Worm (Caenorhabditis elegans) whole organism, late embryonic: ENCODE measurements around the gene nlp-9.

Source experiments
- C08G9.2 ChIP-seq: sonication (generic microtip); optimal IDR thresholded peaks from 2 replicates; lab custom pipeline; 2016; ENCODE audit warnings: mild to moderate bottlenecking, missing genetic modification characterization, moderate library complexity, missing compliant biosample characterization
- C38D4.7 ChIP-seq: fragments of 200-800 bp; sonication (Bioruptor generic); optimal IDR thresholded peaks from 2 replicates; lab custom pipeline; 2018; ENCODE audit warnings: mild to moderate bottlenecking, missing genetic modification characterization, moderate library complexity, missing compliant biosample characterization
- F13H6.1 ChIP-seq: sonication (generic microtip); optimal IDR thresholded peaks from 2 replicates; lab custom pipeline; 2016; ENCODE audit warnings: missing genetic modification characterization, missing compliant biosample characterization
- K02D7.2 ChIP-seq: sonication (generic microtip); optimal IDR thresholded peaks from 2 replicates; lab custom pipeline; 2017; ENCODE audit warnings: mild to moderate bottlenecking, missing genetic modification characterization, missing compliant biosample characterization
- T23F11.4 ChIP-seq: fragments of 200-800 bp; sonication (Bioruptor generic); optimal IDR thresholded peaks from 2 replicates; lab custom pipeline; 2018; ENCODE audit warnings: mild to moderate bottlenecking, missing genetic modification characterization, missing compliant biosample characterization
- ahr-1 ChIP-seq: sonication (generic microtip); optimal IDR thresholded peaks from 2 replicates; lab custom pipeline; 2016; ENCODE audit warnings: missing genetic modification characterization, missing compliant biosample characterization
- ama-1 ChIP-seq: fragments of 150-350 bp; optimal IDR thresholded peaks from 2 replicates; lab custom pipeline; 2014
- ceh-14 ChIP-seq: sonication (generic microtip); optimal IDR thresholded peaks from 2 replicates; lab custom pipeline; 2016; ENCODE audit warnings: missing genotype, missing genetic modification characterization, missing compliant biosample characterization
- ceh-18 ChIP-seq: sonication (generic microtip); optimal IDR thresholded peaks from 2 replicates; lab custom pipeline; 2016; ENCODE audit warnings: missing genetic modification characterization, missing compliant biosample characterization
- ceh-19 ChIP-seq: fragments of 200-800 bp; sonication (Bioruptor generic); optimal IDR thresholded peaks from 2 replicates; lab custom pipeline; 2018; ENCODE audit warnings: mild to moderate bottlenecking, missing genetic modification characterization, missing compliant biosample characterization
- ceh-24 ChIP-seq: sonication (generic microtip); optimal IDR thresholded peaks from 2 replicates; lab custom pipeline; 2016; ENCODE audit warnings: mild to moderate bottlenecking, missing genetic modification characterization, missing compliant biosample characterization
- ceh-30 ChIP-seq: fragments of 150-350 bp; optimal IDR thresholded peaks from 2 replicates; lab custom pipeline; 2014; ENCODE audit warnings: missing biosample characterization, missing genetic modification characterization
- ceh-31 ChIP-seq: sonication (generic microtip); optimal IDR thresholded peaks from 2 replicates; lab custom pipeline; 2016; ENCODE audit warnings: missing genetic modification characterization, missing compliant biosample characterization
- ceh-45 ChIP-seq: fragments of 200-800 bp; sonication (Bioruptor generic); IDR thresholded peaks from 2 replicates; pipeline ENCODE4 v1.3.6; 2022; ENCODE audit warnings: missing genetic modification reagents, missing genetic modification characterization, missing compliant biosample characterization
- ceh-6 ChIP-seq: fragments of 200-800 bp; sonication (Bioruptor generic); optimal IDR thresholded peaks from 2 replicates; lab custom pipeline; 2018; ENCODE audit warnings: mild to moderate bottlenecking, missing genetic modification characterization, missing compliant biosample characterization
- ceh-9 ChIP-seq: sonication (generic microtip); optimal IDR thresholded peaks from 2 replicates; lab custom pipeline; 2016; ENCODE audit warnings: mild to moderate bottlenecking, missing genetic modification characterization, inconsistent platforms, missing compliant biosample characterization
- dmd-4 ChIP-seq: sonication (generic microtip); optimal IDR thresholded peaks from 2 replicates; lab custom pipeline; 2016; ENCODE audit warnings: borderline replicate concordance, missing genetic modification characterization, missing compliant biosample characterization
- dve-1 ChIP-seq: sonication (generic microtip); optimal IDR thresholded peaks from 2 replicates; lab custom pipeline; 2017; ENCODE audit warnings: antibody characterized with exemption, mild to moderate bottlenecking, missing genetic modification characterization, missing compliant biosample characterization
- elt-2 ChIP-seq: sonication (generic microtip); optimal IDR thresholded peaks from 2 replicates; lab custom pipeline; 2016; ENCODE audit warnings: missing genetic modification reagents, missing genetic modification characterization, missing compliant biosample characterization
- elt-4 ChIP-seq: sonication (generic microtip); optimal IDR thresholded peaks from 2 replicates; lab custom pipeline; 2016; ENCODE audit warnings: missing genetic modification characterization, missing compliant biosample characterization
- ets-4 ChIP-seq: sonication (generic microtip); optimal IDR thresholded peaks from 2 replicates; lab custom pipeline; 2016; ENCODE audit warnings: missing genetic modification characterization, missing compliant biosample characterization
- eyg-1 ChIP-seq: sonication (generic microtip); optimal IDR thresholded peaks from 2 replicates; lab custom pipeline; 2016; ENCODE audit warnings: missing genotype, missing genetic modification characterization, missing compliant biosample characterization
- fax-1 ChIP-seq: sonication (generic microtip); optimal IDR thresholded peaks from 2 replicates; lab custom pipeline; 2016; ENCODE audit warnings: missing genotype, missing genetic modification characterization, missing compliant biosample characterization
- fkh-10 ChIP-seq: fragments of 150-350 bp; optimal IDR thresholded peaks from 2 replicates; lab custom pipeline; 2014; ENCODE audit warnings: missing biosample characterization, missing genetic modification reagents, missing genetic modification characterization
- fkh-6 ChIP-seq: sonication (generic microtip); optimal IDR thresholded peaks from 2 replicates; lab custom pipeline; 2016; ENCODE audit warnings: missing genetic modification characterization, missing compliant biosample characterization
- gmeb-2 ChIP-seq: sonication (generic microtip); optimal IDR thresholded peaks from 2 replicates; lab custom pipeline; 2016; ENCODE audit warnings: missing genetic modification characterization, inconsistent platforms, missing compliant biosample characterization
- hlh-13 ChIP-seq: fragments of 200-800 bp; sonication (Bioruptor generic); optimal IDR thresholded peaks from 2 replicates; lab custom pipeline; 2018; ENCODE audit warnings: mild to moderate bottlenecking, missing genetic modification characterization, missing compliant biosample characterization
- hlh-15 ChIP-seq: sonication (generic microtip); optimal IDR thresholded peaks from 2 replicates; lab custom pipeline; 2016; ENCODE audit warnings: missing genetic modification characterization, missing compliant biosample characterization
- hlh-30 ChIP-seq: sonication (generic microtip); optimal IDR thresholded peaks from 2 replicates; lab custom pipeline; 2017; ENCODE audit warnings: antibody characterized with exemption, missing genetic modification characterization, missing compliant biosample characterization; ENCODE audit not compliant: insufficient read depth
- hlh-8 ChIP-seq: sonication (generic microtip); optimal IDR thresholded peaks from 2 replicates; lab custom pipeline; 2016; ENCODE audit warnings: missing genotype, missing genetic modification characterization, missing compliant biosample characterization
- lim-6 ChIP-seq: sonication (generic microtip); optimal IDR thresholded peaks from 2 replicates; lab custom pipeline; 2016; ENCODE audit warnings: missing genetic modification characterization, missing compliant biosample characterization
- mec-3 ChIP-seq: sonication (generic microtip); optimal IDR thresholded peaks from 2 replicates; lab custom pipeline; 2016; ENCODE audit warnings: borderline replicate concordance, missing genetic modification characterization, missing compliant biosample characterization
- nfya-1 ChIP-seq: sonication (generic microtip); optimal IDR thresholded peaks from 2 replicates; lab custom pipeline; 2017; ENCODE audit warnings: missing genetic modification characterization, mild to moderate bottlenecking, missing compliant biosample characterization, antibody characterized with exemption, moderate library complexity
- nhr-11 ChIP-seq: fragments of 150-350 bp; optimal IDR thresholded peaks from 2 replicates; lab custom pipeline; 2014; ENCODE audit warnings: missing biosample characterization, missing genetic modification characterization
- nhr-232 ChIP-seq: sonication (generic microtip); optimal IDR thresholded peaks from 2 replicates; lab custom pipeline; 2016; ENCODE audit warnings: missing genetic modification characterization, missing compliant biosample characterization
- npax-4 ChIP-seq: sonication (generic microtip); optimal IDR thresholded peaks from 2 replicates; lab custom pipeline; 2016; ENCODE audit warnings: missing genetic modification characterization, missing compliant biosample characterization
- odd-2 ChIP-seq: sonication (generic microtip); optimal IDR thresholded peaks from 2 replicates; lab custom pipeline; 2017; ENCODE audit warnings: antibody characterized with exemption, mild to moderate bottlenecking, missing genetic modification characterization, missing compliant biosample characterization
- pag-3 ChIP-seq: sonication (generic microtip); optimal IDR thresholded peaks from 2 replicates; lab custom pipeline; 2016; ENCODE audit warnings: missing compliant biosample characterization, missing genetic modification characterization, borderline replicate concordance
- pax-1 ChIP-seq: fragments of 150-350 bp; optimal IDR thresholded peaks from 2 replicates; lab custom pipeline; 2014; ENCODE audit warnings: missing biosample characterization, missing genetic modification characterization
- pha-4 ChIP-seq: fragments of 150-350 bp; optimal IDR thresholded peaks from 2 replicates; lab custom pipeline; 2018; ENCODE audit warnings: missing biosample characterization, missing genetic modification reagents, missing genetic modification characterization
- rnt-1 ChIP-seq: sonication (generic microtip); optimal IDR thresholded peaks from 2 replicates; lab custom pipeline; 2016; ENCODE audit warnings: missing genetic modification characterization, missing compliant biosample characterization
- sox-2 ChIP-seq: fragments of 200-800 bp; sonication (Bioruptor generic); IDR thresholded peaks from 2 replicates; pipeline ENCODE4 v1.3.6; 2022; ENCODE audit warnings: missing genetic modification reagents, missing genetic modification characterization, missing compliant biosample characterization
- syd-9 ChIP-seq: sonication (generic microtip); optimal IDR thresholded peaks from 2 replicates; lab custom pipeline; 2016; ENCODE audit warnings: mild to moderate bottlenecking, missing genetic modification characterization, moderate library complexity, missing compliant biosample characterization
- tbx-2 ChIP-seq: sonication (generic microtip); optimal IDR thresholded peaks from 2 replicates; lab custom pipeline; 2016; ENCODE audit warnings: missing genetic modification characterization, missing compliant biosample characterization
- tbx-7 ChIP-seq: sonication (generic microtip); optimal IDR thresholded peaks from 2 replicates; lab custom pipeline; 2016; ENCODE audit warnings: missing genotype, missing genetic modification characterization, missing compliant biosample characterization
- ttx-3 ChIP-seq: sonication (generic microtip); optimal IDR thresholded peaks from 2 replicates; lab custom pipeline; 2016; ENCODE audit warnings: missing genetic modification reagents, missing genetic modification characterization, missing compliant biosample characterization
- unc-3 ChIP-seq, 2 experiments: fragments of 200-800 bp in 1 of 2; sonication (Bioruptor generic) in 1 of 2; sonication (generic microtip) in 1 of 2; conservative IDR thresholded peaks in 1 of 2; optimal IDR thresholded peaks in 1 of 2; 2 replicates each; pipeline versions ENCODE4 v1.3.6 to Lab custom; 2016 to 2022; ENCODE audit warnings: missing compliant biosample characterization in 2 of 2, missing genetic modification characterization in 2 of 2, missing genetic modification reagents in 1 of 2
- unc-42 ChIP-seq: sonication (generic microtip); optimal IDR thresholded peaks from 2 replicates; lab custom pipeline; 2016; ENCODE audit warnings: missing genotype, missing genetic modification characterization, missing compliant biosample characterization
- unc-55 ChIP-seq: sonication (generic microtip); optimal IDR thresholded peaks from 2 replicates; lab custom pipeline; 2017; ENCODE audit warnings: missing biosample characterization, missing genetic modification reagents, missing genetic modification characterization
- unc-86 ChIP-seq: sonication (generic microtip); optimal IDR thresholded peaks from 2 replicates; lab custom pipeline; 2016; ENCODE audit warnings: missing genetic modification characterization, missing compliant biosample characterization
- ztf-16 ChIP-seq: sonication (generic microtip); optimal IDR thresholded peaks from 2 replicates; lab custom pipeline; 2017; ENCODE audit warnings: missing genetic modification characterization, missing compliant biosample characterization

Gene nlp-9

ce11 chrV:4194587-4195211 is 24.7 kb upstream of the nlp-9 start, which contains the start of gene Y45G5AM.9 (continued):
- TF ChIP-seq elt-2 (peak; percentile 83), ama-1 (lab: Kevin White, UChicago) (no peak), ttx-3 (tag; lab: Kevin White, UChicago) (peak; percentile 40), npax-4 (tag; lab: Kevin White, UChicago) (no peak), unc-3 (GFP tag; conservative IDR thresholded peaks at IDR 0.05; lab: Robert Waterston, UW) (0 out of 2 replicates have a peak, but pooled peaks have one; percentile 25), unc-3 (tag; optimal IDR thresholded peaks at IDR 0.05; lab: Kevin White, UChicago) (peak; percentile 4), ahr-1 (no peak), fkh-10 (GFP tag; lab: Kevin White, UChicago) (peak; percentile 8), C08G9.2 (tag; lab: Kevin White, UChicago) (peak; percentile 2), hlh-15 (tag; lab: Kevin White, UChicago) (peak; percentile 11), ceh-6 (GFP tag; lab: Kevin White, UChicago) (peak; percentile 30), mec-3 (no peak), unc-86 (peak; percentile 53), dve-1 (peak; percentile 61), ceh-30 (tag; lab: Kevin White, UChicago) (no peak), ceh-45 (GFP tag; lab: Robert Waterston, UW) (no peak), pax-1 (tag; lab: Kevin White, UChicago) (no peak), tbx-2 (peak; percentile 81), ceh-9 (no peak), F13H6.1 (tag; lab: Kevin White, UChicago) (peak; percentile 66), sox-2 (GFP tag; lab: Robert Waterston, UW) (0 out of 2 replicates have a peak, but pooled peaks have one; percentile 32), ztf-16 (tag; lab: Kevin White, UChicago) (peak; percentile 12), K02D7.2 (no peak), tbx-7 (tag; lab: Kevin White, UChicago) (no peak), hlh-8 (tag; lab: Kevin White, UChicago) (peak; percentile 12), fax-1 (tag; lab: Kevin White, UChicago) (peak; percentile 47), lim-6 (tag; lab: Kevin White, UChicago) (no peak), dmd-4 (tag; lab: Kevin White, UChicago) (no peak), odd-2 (tag; lab: Kevin White, UChicago) (no peak), hlh-30 (tag; lab: Kevin White, UChicago) (peak; percentile 54), unc-42 (tag; lab: Kevin White, UChicago) (peak; percentile 66), ets-4 (peak; percentile 39), unc-55 (GFP tag; lab: Kevin White, UChicago) (no peak), ceh-31 (tag; lab: Kevin White, UChicago) (peak; percentile 82), nhr-232 (no peak), elt-4 (tag; lab: Kevin White, UChicago) (no peak), rnt-1 (tag; lab: Kevin White, UChicago) (peak; percentile 50), T23F11.4 (GFP tag; lab: Kevin White, UChicago) (no peak), nfya-1 (tag; lab: Kevin White, UChicago) (peak; percentile 76), ceh-14 (tag; lab: Kevin White, UChicago) (peak; percentile 72), ceh-24 (tag; lab: Kevin White, UChicago) (no peak), nhr-11 (tag; lab: Kevin White, UChicago) (no peak), hlh-13 (no peak), gmeb-2 (tag; lab: Kevin White, UChicago) (peak; percentile 11), eyg-1 (tag; lab: Kevin White, UChicago) (peak; percentile 42), pag-3 (tag; lab: Kevin White, UChicago) (no peak), C38D4.7 (peak; percentile 28), ceh-19 (GFP tag; lab: Kevin White, UChicago) (peak; percentile 59), pha-4 (tag; lab: Kevin White, UChicago) (no peak), syd-9 (tag; lab: Kevin White, UChicago) (peak; percentile 40), ceh-18 (tag; lab: Kevin White, UChicago) (peak; percentile 63), fkh-6 (no peak)
